Worm (Caenorhabditis elegans) whole organism, early embryonic: ENCODE measurements around the gene F29F11.20.

Source experiments
- ceh-13 ChIP-seq: fragments of 200-800 bp; sonication (Bioruptor generic); optimal IDR thresholded peaks from 2 replicates; lab custom pipeline; 2018; ENCODE audit warnings: mild to moderate bottlenecking, missing genetic modification characterization, missing compliant biosample characterization
- ceh-36 ChIP-seq: sonication (generic microtip); optimal IDR thresholded peaks from 2 replicates; lab custom pipeline; 2016; ENCODE audit warnings: missing genetic modification characterization, inconsistent platforms, missing compliant biosample characterization
- pes-1 ChIP-seq: fragments of 200-800 bp; sonication (Bioruptor generic); IDR thresholded peaks from 2 replicates; pipeline ENCODE4 v1.3.6; 2022; ENCODE audit warnings: missing genetic modification reagents, missing genetic modification characterization, missing compliant biosample characterization
- scrt-1 ChIP-seq: fragments of 200-800 bp; sonication (Bioruptor generic); IDR thresholded peaks from 2 replicates; pipeline ENCODE4 v1.3.6; 2022; ENCODE audit warnings: missing genetic modification characterization, missing compliant biosample characterization
- tbx-37 ChIP-seq: fragments of 200-800 bp; sonication (Bioruptor generic); conservative IDR thresholded peaks from 2 replicates; pipeline ENCODE4 v1.3.6; 2022; ENCODE audit warnings: missing genetic modification reagents, missing genetic modification characterization, missing compliant biosample characterization

- no peak for TF ChIP-seq tbx-37 (GFP tag; lab: Robert Waterston, UW)
- TF ChIP-seq ceh-13: no peak
- TF ChIP-seq pes-1 (GFP tag; lab: Robert Waterston, UW): no peak
- no peak for TF ChIP-seq ceh-36 (tag; lab: Kevin White, UChicago)
- no peak for TF ChIP-seq scrt-1 (GFP tag; lab: Robert Waterston, UW)
These were observed 24.3 kb downstream of the F29F11.20 start for ce11 chrV:10711829-10712607.
